Worm (Caenorhabditis elegans) whole organism, L1 larva: ENCODE measurements around the gene srv-13.

ENCODE experiments used
- aha-1 ChIP-seq: fragments of 150-350 bp; optimal IDR thresholded peaks from 2 replicates; lab custom pipeline; 2014; ENCODE audit warnings: missing biosample characterization, missing genetic modification characterization
- blmp-1 ChIP-seq: fragments of 150-350 bp; optimal IDR thresholded peaks from 2 replicates; lab custom pipeline; 2014; ENCODE audit warnings: missing biosample characterization, missing genetic modification characterization
- fkh-8 ChIP-seq: sonication (generic microtip); optimal IDR thresholded peaks from 2 replicates; lab custom pipeline; 2016; ENCODE audit warnings: mild to moderate bottlenecking, missing genetic modification characterization, missing compliant biosample characterization
- lin-35 ChIP-seq, 2 experiments: fragments of 150-350 bp; optimal IDR thresholded peaks; 2 replicates each; lab custom pipeline; 2014; ENCODE audit warnings: missing biosample characterization in 2 of 2, missing genetic modification characterization in 2 of 2, missing genetic modification reagents in 2 of 2
- nhr-28 ChIP-seq: fragments of 150-350 bp; optimal IDR thresholded peaks from 2 replicates; lab custom pipeline; 2014; ENCODE audit warnings: missing biosample characterization, missing genetic modification characterization
- pag-3 ChIP-seq: sonication (generic microtip); optimal IDR thresholded peaks from 2 replicates; lab custom pipeline; 2017; ENCODE audit warnings: missing genetic modification characterization, mild to moderate bottlenecking, missing compliant biosample characterization, antibody characterized with exemption, borderline replicate concordance; ENCODE audit not compliant: insufficient read depth
- ztf-4 ChIP-seq: fragments of 150-350 bp; optimal IDR thresholded peaks from 2 replicates; lab custom pipeline; 2014; ENCODE audit warnings: missing biosample characterization, missing genetic modification characterization

- TF ChIP-seq aha-1 (tag; lab: Kevin White, UChicago) (no peak), pag-3 (tag; lab: Kevin White, UChicago) (no peak), ztf-4 (tag; lab: Kevin White, UChicago) (no peak), fkh-8 (tag; lab: Kevin White, UChicago) (no peak), lin-35 (GFP tag; optimal IDR thresholded peaks at IDR 0.05; lab: Kevin White, UChicago) (no peak), nhr-28 (tag; lab: Kevin White, UChicago) (no peak), blmp-1 (tag; lab: Kevin White, UChicago) (no peak)
Measured at ce11 chrIV:6441601-6442000, 36.6 kb downstream of the srv-13 start, which contains the start of gene Y73B6BL.31.
